Worm (Caenorhabditis elegans): Measurements from ENCODE around the gene chil-4.

- TF ChIP-seq egl-27 (tag; optimal IDR thresholded peaks at IDR 0.05) (no peak), nhr-28 (tag; optimal IDR thresholded peaks at IDR 0.05) (no peak), unc-62 (GFP tag; optimal IDR thresholded peaks at IDR 0.05) (no peak), ztf-4 (tag; optimal IDR thresholded peaks at IDR 0.05) (no peak), ama-1 (optimal IDR thresholded peaks at IDR 0.05) (no peak), aly-2 (tag; optimal IDR thresholded peaks at IDR 0.05) (no peak)
Measured at ce11 chrII:9891031-9891689, 35.6 kb upstream of the chil-4 start, which contains the start of gene vgln-1.

Measured in whole organism, L3 larva.